Worm (Caenorhabditis elegans) whole organism, L1 larva: ENCODE data around the gene T10B9.14.

Source experiments
- ceh-82 ChIP-seq, 3 experiments: fragments of 150-350 bp in 1 of 3; sonication (generic microtip) in 2 of 3; optimal IDR thresholded peaks; 2 replicates each; lab custom pipeline; 2014 to 2017; ENCODE audit warnings: missing biosample characterization in 3 of 3, missing genetic modification characterization in 3 of 3
- egl-27 ChIP-seq, 2 experiments: fragments of 150-350 bp in 1 of 2; sonication (generic microtip); optimal IDR thresholded peaks; 3 replicates each; lab custom pipeline; 2017 to 2018; ENCODE audit warnings: missing biosample characterization in 2 of 2, missing genetic modification characterization in 2 of 2, missing genetic modification reagents in 2 of 2
- fkh-4 ChIP-seq: sonication (generic microtip); optimal IDR thresholded peaks from 2 replicates; lab custom pipeline; 2016; ENCODE audit warnings: missing compliant biosample characterization, missing genetic modification characterization, borderline replicate concordance
- jun-1 ChIP-seq: fragments of 150-350 bp; optimal IDR thresholded peaks from 2 replicates; lab custom pipeline; 2014; ENCODE audit warnings: missing biosample characterization, missing genetic modification reagents, missing genetic modification characterization
- nhr-76 ChIP-seq: sonication (generic microtip); optimal IDR thresholded peaks from 2 replicates; lab custom pipeline; 2017; ENCODE audit warnings: missing biosample characterization, missing genetic modification characterization
- nhr-85 ChIP-seq: sonication (generic microtip); peaks from one replicate; lab custom pipeline; 2016; ENCODE audit warnings: missing genetic modification characterization, inconsistent platforms, missing compliant biosample characterization
- rnt-1 ChIP-seq: sonication (generic microtip); optimal IDR thresholded peaks from 2 replicates; lab custom pipeline; 2016; ENCODE audit warnings: mild to moderate bottlenecking, missing genetic modification characterization, moderate library complexity, missing compliant biosample characterization
- unc-30 ChIP-seq: sonication (generic microtip); optimal IDR thresholded peaks from 2 replicates; lab custom pipeline; 2017; ENCODE audit warnings: missing biosample characterization, missing genetic modification characterization

DNA sequence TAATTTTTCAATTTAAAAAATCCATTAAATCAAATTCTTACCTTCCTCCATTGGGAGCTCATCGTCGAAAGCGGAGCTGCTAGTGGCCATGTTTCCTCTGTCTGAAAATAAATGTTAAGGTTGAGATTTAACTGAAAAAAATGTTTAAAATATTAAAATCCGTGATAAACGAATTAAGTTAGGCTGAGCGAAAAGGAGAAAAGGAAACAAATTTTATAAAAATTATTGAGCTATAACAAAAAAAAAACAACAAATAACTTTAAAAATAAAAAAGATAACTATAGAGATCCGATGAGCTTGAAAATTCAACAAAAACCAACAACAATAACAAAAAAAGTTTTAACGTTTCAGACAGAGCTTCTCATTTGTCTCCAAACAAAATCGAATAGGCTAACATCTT is 39.5 kb downstream of the T10B9.14 start, which contains the start of gene pno-1:
- no peak for TF ChIP-seq rnt-1 (tag; lab: Kevin White, UChicago)
- TF ChIP-seq jun-1 (tag; lab: Kevin White, UChicago), result no peak
- no peak for TF ChIP-seq nhr-76 (tag; lab: Kevin White, UChicago)
- TF ChIP-seq unc-30 (tag; lab: Kevin White, UChicago), result no peak
- no peak for TF ChIP-seq egl-27 (tag; optimal IDR thresholded peaks at IDR 0.05; lab: Kevin White, UChicago)
- TF ChIP-seq ceh-82 (tag; optimal IDR thresholded peaks at IDR 0.05; lab: Kevin White, UChicago), result no peak
- TF ChIP-seq fkh-4 (tag; lab: Kevin White, UChicago), result no peak
- no peak for TF ChIP-seq nhr-85 (tag; lab: Kevin White, UChicago)
